Worm (Caenorhabditis elegans) whole organism, L3 larva: ENCODE results near the gene H01M10.1.

Experiments used
- R02D3.7 ChIP-seq: fragments of 150-350 bp; optimal IDR thresholded peaks from 2 replicates; lab custom pipeline; 2014; ENCODE audit warnings: missing biosample characterization, missing genetic modification characterization
- ZK546.5 ChIP-seq: sonication (generic microtip); optimal IDR thresholded peaks from 2 replicates; lab custom pipeline; 2017; ENCODE audit warnings: missing biosample characterization, missing genetic modification characterization
- aly-2 ChIP-seq: fragments of 150-350 bp; optimal IDR thresholded peaks from 2 replicates; lab custom pipeline; 2014; ENCODE audit warnings: missing biosample characterization, missing genetic modification characterization
- ama-1 ChIP-seq: fragments of 150-350 bp; optimal IDR thresholded peaks from 2 replicates; lab custom pipeline; 2018
- ceh-16 ChIP-seq: sonication (generic microtip); optimal IDR thresholded peaks from 2 replicates; lab custom pipeline; 2017; ENCODE audit warnings: missing biosample characterization, missing genetic modification characterization
- ceh-28 ChIP-seq: fragments of 150-350 bp; optimal IDR thresholded peaks from 2 replicates; lab custom pipeline; 2014; ENCODE audit warnings: missing biosample characterization, missing genetic modification reagents, missing genetic modification characterization
- ceh-82 ChIP-seq: fragments of 150-350 bp; optimal IDR thresholded peaks from 2 replicates; lab custom pipeline; 2014; ENCODE audit warnings: missing biosample characterization, missing genetic modification characterization
- ceh-9 ChIP-seq: sonication (generic microtip); optimal IDR thresholded peaks from 2 replicates; lab custom pipeline; 2018; ENCODE audit warnings: missing biosample characterization, missing genetic modification characterization
- daf-12 ChIP-seq: fragments of 150-350 bp; optimal IDR thresholded peaks from 2 replicates; lab custom pipeline; 2014; ENCODE audit warnings: missing biosample characterization, missing genetic modification reagents, missing genetic modification characterization
- egl-27 ChIP-seq: sonication (generic microtip); optimal IDR thresholded peaks from 4 replicates; lab custom pipeline; 2017; ENCODE audit warnings: missing biosample characterization, missing genetic modification reagents, missing genetic modification characterization
- egl-5 ChIP-seq: fragments of 150-350 bp; optimal IDR thresholded peaks from 2 replicates; lab custom pipeline; 2017; ENCODE audit warnings: missing biosample characterization, missing genetic modification reagents, missing genetic modification characterization, inconsistent platforms
- elt-1 ChIP-seq: fragments of 150-350 bp; optimal IDR thresholded peaks from 2 replicates; lab custom pipeline; 2014; ENCODE audit warnings: missing biosample characterization, missing genetic modification characterization
- elt-2 ChIP-seq: sonication (generic microtip); optimal IDR thresholded peaks from 2 replicates; lab custom pipeline; 2016; ENCODE audit warnings: missing genetic modification reagents, mild to moderate bottlenecking, missing genetic modification characterization, missing compliant biosample characterization
- elt-3 ChIP-seq, 3 experiments: fragments of 150-350 bp in 1 of 3; sonication (generic microtip) in 2 of 3; optimal IDR thresholded peaks; 2 replicates in 2 of 3; 4 replicates in 1 of 3; lab custom pipeline; 2014 to 2017; ENCODE audit warnings: missing biosample characterization in 3 of 3, missing genetic modification characterization in 3 of 3
- eor-1 ChIP-seq, 2 experiments: fragments of 150-350 bp; optimal IDR thresholded peaks; 2 replicates each; lab custom pipeline; 2014 to 2018; ENCODE audit warnings: missing biosample characterization in 2 of 2, missing genetic modification characterization in 2 of 2
- fkh-10 ChIP-seq: sonication (generic microtip); optimal IDR thresholded peaks from 2 replicates; lab custom pipeline; 2017; ENCODE audit warnings: missing biosample characterization, missing genetic modification reagents, missing genetic modification characterization
- fkh-2 ChIP-seq: fragments of 150-350 bp; optimal IDR thresholded peaks from 2 replicates; lab custom pipeline; 2014; ENCODE audit warnings: missing biosample characterization, missing genetic modification reagents, missing genetic modification characterization
- fos-1 ChIP-seq: fragments of 150-350 bp; optimal IDR thresholded peaks from 2 replicates; lab custom pipeline; 2014; ENCODE audit warnings: missing biosample characterization, missing genetic modification characterization
- hmg-11 ChIP-seq: sonication (generic microtip); optimal IDR thresholded peaks from 2 replicates; lab custom pipeline; 2016; ENCODE audit warnings: missing genetic modification characterization, missing compliant biosample characterization
- jun-1 ChIP-seq: fragments of 150-350 bp; optimal IDR thresholded peaks from 2 replicates; lab custom pipeline; 2014; ENCODE audit warnings: missing biosample characterization, missing genetic modification reagents, missing genetic modification characterization
- lin-15B ChIP-seq: fragments of 150-350 bp; optimal IDR thresholded peaks from 2 replicates; lab custom pipeline; 2014; ENCODE audit warnings: missing biosample characterization, missing genetic modification characterization
- lin-39 ChIP-seq: fragments of 150-350 bp; optimal IDR thresholded peaks from 2 replicates; lab custom pipeline; 2018; ENCODE audit warnings: missing biosample characterization, missing genetic modification reagents, missing genetic modification characterization
- lsy-12 ChIP-seq: sonication (generic microtip); optimal IDR thresholded peaks from 2 replicates; lab custom pipeline; 2016; ENCODE audit warnings: mild to moderate bottlenecking, missing genetic modification characterization, missing compliant biosample characterization
- mdl-1 ChIP-seq: fragments of 150-350 bp; optimal IDR thresholded peaks from 2 replicates; lab custom pipeline; 2014; ENCODE audit warnings: missing biosample characterization, missing genetic modification characterization
- mml-1 ChIP-seq: fragments of 150-350 bp; sonication (generic microtip); optimal IDR thresholded peaks from 3 replicates; lab custom pipeline; 2014; ENCODE audit warnings: missing biosample characterization, missing genetic modification characterization
- nfya-1 ChIP-seq: sonication (generic microtip); optimal IDR thresholded peaks from 2 replicates; lab custom pipeline; 2017; ENCODE audit warnings: missing genetic modification characterization, mild to moderate bottlenecking, missing compliant biosample characterization, antibody characterized with exemption, moderate library complexity; ENCODE audit not compliant: insufficient read depth
- nhr-11 ChIP-seq: fragments of 150-350 bp; optimal IDR thresholded peaks from 2 replicates; lab custom pipeline; 2014; ENCODE audit warnings: missing biosample characterization, missing genetic modification characterization
- nhr-12 ChIP-seq: fragments of 150-350 bp; optimal IDR thresholded peaks from 2 replicates; lab custom pipeline; 2014; ENCODE audit warnings: missing biosample characterization, missing genetic modification characterization
- nhr-23 ChIP-seq: fragments of 150-350 bp; optimal IDR thresholded peaks from 2 replicates; lab custom pipeline; 2014; ENCODE audit warnings: missing biosample characterization, missing genetic modification reagents, missing genetic modification characterization
- nhr-237 ChIP-seq: fragments of 150-350 bp; optimal IDR thresholded peaks from 2 replicates; lab custom pipeline; 2014; ENCODE audit warnings: missing biosample characterization, missing genetic modification characterization
- nhr-25 ChIP-seq: sonication (generic microtip); optimal IDR thresholded peaks from 2 replicates; lab custom pipeline; 2017; ENCODE audit warnings: missing biosample characterization, missing genetic modification characterization
- nhr-28 ChIP-seq: fragments of 150-350 bp; optimal IDR thresholded peaks from 2 replicates; lab custom pipeline; 2014; ENCODE audit warnings: missing biosample characterization, missing genetic modification characterization
- nhr-43 ChIP-seq: sonication (generic microtip); optimal IDR thresholded peaks from 2 replicates; lab custom pipeline; 2016; ENCODE audit warnings: mild to moderate bottlenecking, missing genetic modification characterization, missing compliant biosample characterization; ENCODE audit not compliant: poor library complexity, severe bottlenecking
- nhr-67 ChIP-seq: fragments of 150-350 bp; optimal IDR thresholded peaks from 2 replicates; lab custom pipeline; 2014; ENCODE audit warnings: missing biosample characterization, missing genetic modification characterization
- nhr-76 ChIP-seq: fragments of 150-350 bp; sonication (generic microtip); optimal IDR thresholded peaks from 5 replicates; lab custom pipeline; 2014; ENCODE audit warnings: missing biosample characterization, missing genetic modification characterization
- nhr-77 ChIP-seq: fragments of 150-350 bp; optimal IDR thresholded peaks from 2 replicates; lab custom pipeline; 2014; ENCODE audit warnings: missing biosample characterization, missing genetic modification characterization
- pha-4 ChIP-seq: fragments of 150-350 bp; optimal IDR thresholded peaks from 2 replicates; lab custom pipeline; 2014; ENCODE audit warnings: missing biosample characterization, missing genetic modification reagents, missing genetic modification characterization
- pqm-1 ChIP-seq: fragments of 150-350 bp; optimal IDR thresholded peaks from 2 replicates; lab custom pipeline; 2017; ENCODE audit warnings: missing biosample characterization, missing genetic modification characterization, inconsistent platforms
- sea-2 ChIP-seq: fragments of 150-350 bp; sonication (generic microtip); optimal IDR thresholded peaks from 4 replicates; lab custom pipeline; 2014; ENCODE audit warnings: missing biosample characterization, missing genetic modification reagents, missing genetic modification characterization
- skn-1 ChIP-seq: fragments of 150-350 bp; optimal IDR thresholded peaks from 2 replicates; lab custom pipeline; 2014; ENCODE audit warnings: missing biosample characterization, missing genetic modification characterization
- snpc-4 ChIP-seq: fragments of 150-350 bp; optimal IDR thresholded peaks from 2 replicates; lab custom pipeline; 2014; ENCODE audit warnings: missing biosample characterization, missing genetic modification characterization
- tbx-2 ChIP-seq: sonication (generic microtip); optimal IDR thresholded peaks from 2 replicates; lab custom pipeline; 2016; ENCODE audit warnings: mild to moderate bottlenecking, missing genetic modification characterization, missing compliant biosample characterization
- unc-62 ChIP-seq: fragments of 150-350 bp; sonication (generic microtip); optimal IDR thresholded peaks from 4 replicates; lab custom pipeline; 2014; ENCODE audit warnings: missing biosample characterization, missing genetic modification reagents, missing genetic modification characterization
- zag-1 ChIP-seq: fragments of 150-350 bp; optimal IDR thresholded peaks from 2 replicates; lab custom pipeline; 2014; ENCODE audit warnings: missing biosample characterization, missing genetic modification characterization
- ztf-11 ChIP-seq: fragments of 150-350 bp; optimal IDR thresholded peaks from 2 replicates; lab custom pipeline; 2014; ENCODE audit warnings: missing biosample characterization, missing genetic modification characterization
- ztf-4 ChIP-seq: fragments of 150-350 bp; optimal IDR thresholded peaks from 2 replicates; lab custom pipeline; 2014; ENCODE audit warnings: missing biosample characterization, missing genetic modification characterization

H01M10.1 gene

ce11 chrX:2552210-2552674 is 28.1 kb downstream of the H01M10.1 start, which contains the start of gene aat-3:
aat-3 (plus strand) TSS chrX:2552260.
- no peak for TF ChIP-seq lin-15B
- peak; percentile 51 for TF ChIP-seq lin-39 (tag; lab: Kevin White, UChicago)
- TF ChIP-seq zag-1 (tag; lab: Kevin White, UChicago), result no peak
- no peak for TF ChIP-seq nhr-28
- no peak for TF ChIP-seq nhr-76
- no peak for TF ChIP-seq tbx-2 (tag; lab: Kevin White, UChicago)
- no peak for TF ChIP-seq fos-1 (tag; lab: Kevin White, UChicago)
- TF ChIP-seq ceh-82, result no peak
- no peak for TF ChIP-seq mdl-1 (tag; lab: Kevin White, UChicago)
- peak; percentile 10 for TF ChIP-seq nfya-1 (tag; lab: Kevin White, UChicago)
- no peak for TF ChIP-seq nhr-23 (tag; lab: Kevin White, UChicago)
- no peak for TF ChIP-seq eor-1 (tag; optimal IDR thresholded peaks at IDR 0.05; lab: Kevin White, UChicago)
- TF ChIP-seq pha-4 (tag; lab: Kevin White, UChicago), result peak; percentile 24
- peak; percentile 58 for TF ChIP-seq nhr-25
- peak; percentile 33 for TF ChIP-seq snpc-4 (tag; lab: Kevin White, UChicago)
- no peak for TF ChIP-seq ztf-4
- no peak for TF ChIP-seq egl-5 (tag; lab: Kevin White, UChicago)
- peak; percentile 7 for TF ChIP-seq hmg-11 (tag; lab: Kevin White, UChicago)
- TF ChIP-seq unc-62 (GFP tag; lab: Kevin White, UChicago), result no peak
- no peak for TF ChIP-seq elt-3 (tag; optimal IDR thresholded peaks at IDR 0.05; lab: Kevin White, UChicago)
- no peak for TF ChIP-seq nhr-43
- TF ChIP-seq ceh-16, result no peak
- no peak for TF ChIP-seq nhr-11

ce11 chrX:2551450-2551849 is 28.9 kb downstream of the H01M10.1 start:
- TF ChIP-seq lin-15B (no peak), snpc-4 (tag; lab: Kevin White, UChicago) (peak; percentile 16)
- TF ChIP-seq, all 47 proteins: peak for 1

- no peak for TF ChIP-seq ama-1
- TF ChIP-seq elt-1 (tag; lab: Kevin White, UChicago), result no peak
- no peak for TF ChIP-seq fkh-2 (tag; lab: Kevin White, UChicago)
- no peak for TF ChIP-seq elt-2 (tag; lab: Kevin White, UChicago)
- TF ChIP-seq daf-12 (tag; lab: Kevin White, UChicago), result no peak
- TF ChIP-seq ZK546.5, result no peak
- TF ChIP-seq skn-1 (tag; lab: Kevin White, UChicago), result no peak
These were observed 29.7 kb downstream of the H01M10.1 start for ce11 chrX:2550665-2551064.

DNA sequence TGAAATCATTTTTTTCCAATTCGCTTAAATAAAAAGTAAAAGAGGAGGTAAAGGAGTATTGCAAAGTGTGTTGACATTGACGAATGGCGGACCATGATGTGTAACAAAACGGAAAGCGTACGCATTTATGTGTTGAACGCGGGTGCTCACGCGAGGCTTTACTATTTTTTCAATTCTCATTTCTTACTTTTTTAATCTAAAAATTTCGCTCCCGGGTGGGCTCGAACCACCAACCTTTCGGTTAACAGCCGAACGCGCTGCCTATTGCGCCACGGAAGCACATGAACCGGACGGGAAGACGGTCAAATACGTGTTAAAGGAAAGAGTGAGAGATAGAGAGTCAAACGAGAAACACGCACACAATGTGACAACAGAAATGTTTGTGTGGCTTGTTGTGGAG is 31.1 kb downstream of the H01M10.1 start:
- TF ChIP-seq pha-4 (tag; lab: Kevin White, UChicago) (peak; percentile 70), zag-1 (tag; lab: Kevin White, UChicago) (no peak), ztf-11 (tag; lab: Kevin White, UChicago) (no peak), nhr-11 (no peak), ceh-9 (no peak), nhr-237 (tag; lab: Kevin White, UChicago) (no peak), nhr-28 (no peak), mml-1 (no peak), lsy-12 (tag; lab: Kevin White, UChicago) (peak; percentile 44), lin-39 (tag; lab: Kevin White, UChicago) (peak; percentile 30), aly-2 (tag; lab: Kevin White, UChicago) (no peak), egl-27 (tag; lab: Kevin White, UChicago) (peak; percentile 51), fkh-10 (GFP tag; lab: Kevin White, UChicago) (no peak), ceh-82 (no peak), ama-1 (no peak), pqm-1 (peak; percentile 38), mdl-1 (tag; lab: Kevin White, UChicago) (no peak), jun-1 (tag; lab: Kevin White, UChicago) (peak; percentile 39), nhr-12 (tag; lab: Kevin White, UChicago) (no peak), nfya-1 (tag; lab: Kevin White, UChicago) (peak; percentile 66), nhr-25 (peak; percentile 39), nhr-77 (no peak), R02D3.7 (tag; lab: Kevin White, UChicago) (no peak), sea-2 (GFP tag; lab: Kevin White, UChicago) (no peak), nhr-43 (peak; percentile 37), unc-62 (GFP tag; lab: Kevin White, UChicago) (no peak), elt-1 (tag; lab: Kevin White, UChicago) (no peak), lin-15B (peak; percentile 18), eor-1 (tag; optimal IDR thresholded peaks at IDR 0.05; lab: Kevin White, UChicago) (no peak), hmg-11 (tag; lab: Kevin White, UChicago) (peak; percentile 78), elt-3 (tag; optimal IDR thresholded peaks at IDR 0.05; lab: Kevin White, UChicago) (no peak), tbx-2 (tag; lab: Kevin White, UChicago) (peak; percentile 43), skn-1 (tag; lab: Kevin White, UChicago) (peak; percentile 33), nhr-67 (tag; lab: Kevin White, UChicago) (no peak), snpc-4 (tag; lab: Kevin White, UChicago) (peak; percentile 13), ceh-28 (tag; lab: Kevin White, UChicago) (no peak), nhr-23 (tag; lab: Kevin White, UChicago) (no peak)
